Fruit fly (Drosophila melanogaster): ENCODE results near the gene slp2.

The slp2 gene

dm6 chr2L:3840975-3841374, 4.3 kb downstream of the slp2 start (continued):
- no peak for TF ChIP-seq CHES-1-like (GFP tag; optimal IDR thresholded peaks at IDR 0.05)
- no peak for TF ChIP-seq CG10654 (GFP tag; optimal IDR thresholded peaks at IDR 0.05)
- TF ChIP-seq Hr51 (GFP tag; optimal IDR thresholded peaks at IDR 0.05), result no peak
- TF ChIP-seq CG10565 (GFP tag; optimal IDR thresholded peaks at IDR 0.05), result no peak
- TF ChIP-seq dati (GFP tag; IDR thresholded peaks at IDR 0.05), result no peak
- no peak for TF ChIP-seq CG42726 (GFP tag; IDR thresholded peaks at IDR 0.05; ENCODE audit: partially characterized antibody)
- peak; percentile 5 for TF ChIP-seq CG8359 (GFP tag; optimal IDR thresholded peaks at IDR 0.05; ENCODE audit: borderline replicate concordance)
- TF ChIP-seq Taf1 (GFP tag; IDR thresholded peaks at IDR 0.05), result no peak
- TF ChIP-seq CG9609 (GFP tag; optimal IDR thresholded peaks at IDR 0.05), result no peak
- TF ChIP-seq vnd (GFP tag; IDR thresholded peaks at IDR 0.05; ENCODE audit: partially characterized antibody), result no peak
- TF ChIP-seq CG17829 (tag; optimal IDR thresholded peaks at IDR 0.05), result peak; percentile 45
- TF ChIP-seq gce (GFP tag; IDR thresholded peaks at IDR 0.05), result no peak
- no peak for TF ChIP-seq CG9876 (GFP tag; optimal IDR thresholded peaks at IDR 0.05)
- no peak for TF ChIP-seq CG4282 (GFP tag; optimal IDR thresholded peaks at IDR 0.05)
- TF ChIP-seq nerfin-2 (GFP tag; IDR thresholded peaks at IDR 0.05; ENCODE audit: partially characterized antibody), result no peak
- no peak for TF ChIP-seq CG17359 (tag; optimal IDR thresholded peaks at IDR 0.05)
- no peak for TF ChIP-seq CG7786 (GFP tag; optimal IDR thresholded peaks at IDR 0.05)
- no peak for TF ChIP-seq CG8478 (optimal IDR thresholded peaks at IDR 0.05)
- TF ChIP-seq fd96Cb (tag; optimal IDR thresholded peaks at IDR 0.05), result peak; percentile 49
- TF ChIP-seq CG16813 (GFP tag; IDR thresholded peaks at IDR 0.05; ENCODE audit: partially characterized antibody), result no peak
- peak; percentile 45 for TF ChIP-seq CG14710 (tag; optimal IDR thresholded peaks at IDR 0.05)
- TF ChIP-seq al (GFP tag; IDR thresholded peaks at IDR 0.05), result no peak
- TF ChIP-seq amos (GFP tag; IDR thresholded peaks at IDR 0.05; ENCODE audit: partially characterized antibody), result no peak
- TF ChIP-seq ranshi (GFP tag; IDR thresholded peaks at IDR 0.05), result peak; percentile 26; the same call in 1 of the 2 replicates
- no peak for TF ChIP-seq dan (GFP tag; IDR thresholded peaks at IDR 0.05)
- no peak for TF ChIP-seq Sry-β (GFP tag; optimal IDR thresholded peaks at IDR 0.05)
- TF ChIP-seq ttk (GFP tag; IDR thresholded peaks at IDR 0.05), result 0 out of 2 replicates have a peak, but pooled peaks have one; percentile 17
- TF ChIP-seq CG7271 (tag; optimal IDR thresholded peaks at IDR 0.05), result no peak
- TF ChIP-seq YL-1 (GFP tag; optimal IDR thresholded peaks at IDR 0.05), result no peak
- peak; percentile 38 for TF ChIP-seq CG4424 (GFP tag; optimal IDR thresholded peaks at IDR 0.05)
- TF ChIP-seq Opbp (GFP tag; IDR thresholded peaks at IDR 0.05; ENCODE audit: partially characterized antibody), result no peak
- TF ChIP-seq CG12155 (GFP tag; optimal IDR thresholded peaks at IDR 0.05), result no peak
- no peak for TF ChIP-seq Mad (GFP tag; optimal IDR thresholded peaks at IDR 0.05)
- TF ChIP-seq zf30C (GFP tag; optimal IDR thresholded peaks at IDR 0.05), result no peak
- peak; percentile 42 for TF ChIP-seq slp2 (GFP tag; optimal IDR thresholded peaks at IDR 0.05)
- no peak for TF ChIP-seq Dip2 (GFP tag; IDR thresholded peaks at IDR 0.05)
- TF ChIP-seq Max (GFP tag; optimal IDR thresholded peaks at IDR 0.05), result no peak
- TF ChIP-seq Antp (GFP tag; optimal IDR thresholded peaks at IDR 0.05), result no peak
- peak; percentile 38 for TF ChIP-seq CG13424 (tag; optimal IDR thresholded peaks at IDR 0.05)
- no peak for TF ChIP-seq danr (GFP tag; IDR thresholded peaks at IDR 0.05)
- TF ChIP-seq Neu2 (GFP tag; optimal IDR thresholded peaks at IDR 0.05; ENCODE audit: borderline replicate concordance), result no peak
- no peak for TF ChIP-seq lbe (GFP tag; optimal IDR thresholded peaks at IDR 0.05)
- peak; percentile 19 for TF ChIP-seq tin (GFP tag; optimal IDR thresholded peaks at IDR 0.05)
- TF ChIP-seq CG2120 (GFP tag; optimal IDR thresholded peaks at IDR 0.05), result no peak
- TF ChIP-seq CG11093 (GFP tag; IDR thresholded peaks at IDR 0.05), result no peak
- TF ChIP-seq CG13287 (GFP tag; IDR thresholded peaks at IDR 0.05; ENCODE audit: partially characterized antibody), result no peak
- no peak for TF ChIP-seq CG2875 (GFP tag; optimal IDR thresholded peaks at IDR 0.05)
- TF ChIP-seq sr (GFP tag; IDR thresholded peaks at IDR 0.05), result no peak
- no peak for TF ChIP-seq CTCF (GFP tag; optimal IDR thresholded peaks at IDR 0.05)
- peak; percentile 39 for TF ChIP-seq CG8388 (GFP tag; optimal IDR thresholded peaks at IDR 0.05)
- 0 out of 2 replicates have a peak, but pooled peaks have one; percentile 25 for TF ChIP-seq ap (GFP tag; IDR thresholded peaks at IDR 0.05)
- TF ChIP-seq esg (GFP tag; conservative IDR thresholded peaks at IDR 0.05), result peak; percentile 39; the same call in 1 of the 2 replicates
